Worm (Caenorhabditis elegans) whole organism, midembryonic: ENCODE data around the gene flp-1.

ENCODE experiments used
- T22C8.4 ChIP-seq: fragments of 200-800 bp; sonication (Bioruptor generic); IDR thresholded peaks from 2 replicates; pipeline ENCODE4 v1.3.6; 2022; ENCODE audit warnings: missing genetic modification characterization, missing compliant biosample characterization
- cog-1 ChIP-seq: sonication (generic microtip); optimal IDR thresholded peaks from 2 replicates; lab custom pipeline; 2016; ENCODE audit warnings: missing genetic modification characterization, missing compliant biosample characterization
- flt-1 ChIP-seq: fragments of 200-800 bp; sonication (Bioruptor generic); IDR thresholded peaks from 2 replicates; pipeline ENCODE4 v1.3.6; 2022; ENCODE audit warnings: missing genetic modification characterization, missing compliant biosample characterization
- klf-2 ChIP-seq: fragments of 200-800 bp; sonication (Bioruptor generic); conservative IDR thresholded peaks from 2 replicates; pipeline ENCODE4 v1.3.6; 2022; ENCODE audit warnings: missing genetic modification reagents, missing genetic modification characterization, missing compliant biosample characterization
- med-1 ChIP-seq: sonication (generic microtip); optimal IDR thresholded peaks from 2 replicates; lab custom pipeline; 2017; ENCODE audit warnings: missing genetic modification characterization, mild to moderate bottlenecking, missing compliant biosample characterization, antibody characterized with exemption, missing genetic modification reagents; ENCODE audit not compliant: insufficient read depth
- ref-1 ChIP-seq: fragments of 200-800 bp; sonication (Bioruptor generic); conservative IDR thresholded peaks from 2 replicates; pipeline ENCODE4 v1.3.6; 2022; ENCODE audit warnings: missing genetic modification reagents, missing genetic modification characterization, missing compliant biosample characterization
- tab-1 ChIP-seq: fragments of 200-800 bp; sonication (Bioruptor generic); IDR thresholded peaks from 2 replicates; pipeline ENCODE4 v1.3.6; 2022; ENCODE audit warnings: missing genetic modification characterization, missing compliant biosample characterization
- ztf-23 ChIP-seq: fragments of 200-800 bp; sonication (Bioruptor generic); IDR thresholded peaks from 2 replicates; pipeline ENCODE4 v1.3.6; 2022; ENCODE audit warnings: missing genetic modification reagents, missing genetic modification characterization, missing compliant biosample characterization
- ztf-29 ChIP-seq: fragments of 200-800 bp; sonication (Bioruptor generic); IDR thresholded peaks from 2 replicates; pipeline ENCODE4 v1.3.6; 2022; ENCODE audit warnings: missing genetic modification reagents, missing genetic modification characterization, missing compliant biosample characterization

Gene flp-1

DNA sequence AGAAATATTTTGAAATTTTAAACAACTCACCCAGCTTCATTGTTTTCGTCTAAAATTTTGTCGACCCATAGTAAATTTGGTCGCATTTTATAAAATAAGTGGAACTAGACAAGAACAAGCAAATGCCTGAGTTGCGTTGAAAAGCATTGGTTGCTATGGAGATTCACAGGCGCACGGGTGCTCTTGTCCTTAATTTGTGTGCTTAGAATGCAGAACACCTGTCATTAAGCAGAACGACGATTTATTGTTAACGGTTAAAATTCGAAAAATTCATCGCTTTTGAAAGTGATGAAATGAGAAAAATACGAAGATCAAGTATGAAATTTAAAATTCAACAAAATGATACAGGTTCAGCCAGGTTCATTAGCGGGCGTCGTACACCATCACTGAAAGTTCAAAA lies 1.6 kb downstream of the flp-1 start, which contains the start of gene daf-10:
Gene daf-10 (minus strand): TSS at position 101 of the 400 bp plus-strand sequence.
- TF ChIP-seq ref-1 (GFP tag; lab: Robert Waterston, UW) (no peak), tab-1 (no peak), T22C8.4 (no peak), flt-1 (GFP tag; lab: Robert Waterston, UW) (no peak), ztf-29 (no peak), med-1 (GFP tag; lab: Kevin White, UChicago) (no peak)

DNA sequence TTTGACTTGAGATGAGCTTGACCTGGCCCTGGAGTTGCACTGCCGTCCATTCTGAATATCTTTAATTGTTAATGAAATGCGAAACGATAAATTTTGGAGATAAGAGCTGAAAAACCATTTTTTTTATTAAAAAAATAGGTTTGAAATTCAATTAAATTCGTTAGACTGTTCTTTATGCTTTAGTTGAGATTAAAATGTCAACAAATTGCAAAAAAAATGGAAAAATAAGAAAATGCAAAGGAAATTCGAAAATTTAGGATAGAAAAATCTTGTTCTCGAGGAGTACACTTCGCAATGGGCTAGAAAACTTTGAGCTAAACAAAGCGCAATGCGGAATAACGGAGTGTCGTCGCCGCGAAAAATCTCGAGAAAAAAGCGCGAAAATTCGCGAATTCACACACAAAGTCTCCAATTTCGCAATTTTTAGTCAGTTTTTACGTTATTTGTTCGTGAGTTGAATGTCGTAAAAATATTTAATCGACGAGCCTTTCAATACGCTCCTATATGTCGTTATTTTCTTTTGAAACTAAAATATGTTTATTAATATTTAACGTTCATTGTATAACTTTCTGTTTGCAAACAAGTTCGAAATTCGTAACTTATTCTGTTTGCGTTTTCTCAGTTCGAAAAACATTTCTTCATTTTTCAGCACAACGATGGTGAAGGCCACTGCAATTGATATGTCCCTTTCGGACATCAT lies 2.5 kb downstream of the flp-1 start, which contains the start of the genes rpb-12 and aly-2:
Gene rpb-12 (minus strand): TSS at position 51 of the 700 bp plus-strand sequence.
Gene aly-2 (plus strand): TSS at position 650 of the 700 bp plus-strand sequence.
- no peak for TF ChIP-seq flt-1 (GFP tag; lab: Robert Waterston, UW)
- no peak for TF ChIP-seq ztf-29
- no peak for TF ChIP-seq med-1 (GFP tag; lab: Kevin White, UChicago)
- TF ChIP-seq ztf-23 (GFP tag; lab: Robert Waterston, UW): no peak
- TF ChIP-seq tab-1: no peak
- TF ChIP-seq cog-1 (tag; lab: Kevin White, UChicago): no peak
- no peak for TF ChIP-seq T22C8.4
- no peak for TF ChIP-seq klf-2
- no peak for TF ChIP-seq ref-1 (GFP tag; lab: Robert Waterston, UW)

DNA sequence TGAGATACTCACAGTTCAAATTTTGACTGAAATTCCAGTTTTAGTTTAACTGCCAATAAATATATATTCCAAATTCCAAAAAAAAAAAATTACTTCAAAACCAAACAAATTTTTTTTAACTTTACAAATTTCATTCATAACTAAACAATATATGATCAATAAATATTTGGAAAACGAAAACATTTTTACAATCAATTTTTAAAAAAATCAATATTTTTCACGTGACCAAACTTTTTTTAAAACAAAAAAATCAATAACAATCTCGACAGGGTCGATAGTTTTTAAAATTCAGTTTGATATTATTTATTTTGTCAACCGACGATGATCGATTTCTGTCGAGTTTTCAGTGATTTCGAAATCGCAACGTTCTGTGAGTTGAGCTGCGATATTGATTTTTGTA lies 5.7 kb downstream of the flp-1 start, which contains the start of gene F23B2.7:
Gene F23B2.7 (plus strand): TSS at position 301 of the 400 bp plus-strand sequence.
- TF ChIP-seq flt-1 (GFP tag; lab: Robert Waterston, UW): no peak
- no peak for TF ChIP-seq med-1 (GFP tag; lab: Kevin White, UChicago)
- no peak for TF ChIP-seq tab-1
- TF ChIP-seq T22C8.4: no peak
- no peak for TF ChIP-seq ztf-23 (GFP tag; lab: Robert Waterston, UW)
- no peak for TF ChIP-seq cog-1 (tag; lab: Kevin White, UChicago)
- no peak for TF ChIP-seq ref-1 (GFP tag; lab: Robert Waterston, UW)
- TF ChIP-seq ztf-29: no peak
- no peak for TF ChIP-seq klf-2

DNA sequence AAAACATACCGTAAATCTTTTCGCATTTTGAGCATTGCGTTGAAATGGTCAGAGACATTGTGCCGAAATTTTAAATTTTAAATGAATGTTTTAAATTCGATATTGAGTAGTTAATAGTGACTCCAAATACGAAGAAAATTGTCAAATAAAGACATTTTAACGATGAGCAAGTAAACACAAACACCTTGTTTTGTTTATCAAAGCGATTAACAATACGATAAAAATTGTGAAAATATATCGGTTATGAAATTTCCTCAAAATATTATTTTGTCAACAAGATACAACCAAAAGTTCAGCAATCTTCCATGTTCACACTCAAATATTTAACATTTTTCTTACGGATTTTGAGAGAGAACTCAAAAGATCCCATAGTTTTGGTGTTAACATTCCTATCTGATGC lies 9.8 kb downstream of the flp-1 start, which contains the start of gene F23B2.10:
Gene F23B2.10 (minus strand): TSS at position 101 of the 400 bp plus-strand sequence.
- TF ChIP-seq flt-1 (GFP tag; lab: Robert Waterston, UW) (no peak), ztf-29 (no peak), med-1 (GFP tag; lab: Kevin White, UChicago) (no peak), tab-1 (no peak), ref-1 (GFP tag; lab: Robert Waterston, UW) (no peak), ztf-23 (GFP tag; lab: Robert Waterston, UW) (no peak), klf-2 (no peak), T22C8.4 (no peak), cog-1 (tag; lab: Kevin White, UChicago) (no peak)

DNA sequence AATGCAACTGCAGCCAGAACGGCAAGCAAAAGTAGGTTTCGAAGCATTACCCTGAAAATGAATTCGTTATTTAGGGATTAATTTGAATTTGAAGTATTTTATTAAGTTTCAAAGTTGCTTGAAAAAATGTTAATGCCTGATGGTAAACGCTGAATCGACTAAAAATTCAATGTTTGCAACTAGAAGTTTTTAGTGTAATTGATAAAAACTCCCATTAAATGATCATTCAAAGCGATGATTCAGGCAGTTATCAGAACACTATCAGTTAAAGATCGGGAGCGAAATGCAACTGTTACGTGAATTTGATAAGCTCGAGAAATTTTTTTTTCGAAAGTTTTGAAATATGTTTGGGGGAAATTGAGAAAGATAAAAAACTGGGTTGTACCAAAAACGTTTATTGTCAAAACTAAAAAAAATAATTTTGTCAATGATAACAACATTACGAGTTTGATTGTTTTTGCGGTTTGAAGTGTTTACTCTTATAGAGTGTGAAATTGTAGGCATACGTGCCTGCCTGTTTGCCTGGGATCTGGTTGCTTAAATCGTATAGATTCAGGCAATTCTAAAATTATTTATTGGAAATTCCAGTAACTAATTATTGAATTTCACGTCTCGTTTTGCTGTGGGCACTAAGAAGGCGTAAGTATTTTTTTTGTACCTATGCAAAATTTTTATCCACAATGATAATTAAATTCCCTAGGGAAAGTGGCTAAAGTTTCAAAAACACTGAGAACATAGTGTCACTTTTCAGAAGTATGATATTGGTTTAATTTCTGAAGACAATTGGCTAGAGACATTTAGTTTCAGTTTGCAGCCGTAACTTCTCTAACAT lies 14.7 kb downstream of the flp-1 start, which contains the start of gene pcp-3:
Gene pcp-3 (minus strand): TSS at position 51 of the 832 bp plus-strand sequence.
- TF ChIP-seq ref-1 (GFP tag; lab: Robert Waterston, UW) (no peak), T22C8.4 (no peak), med-1 (GFP tag; lab: Kevin White, UChicago) (no peak), cog-1 (tag; lab: Kevin White, UChicago) (no peak), ztf-23 (GFP tag; lab: Robert Waterston, UW) (no peak), tab-1 (no peak), klf-2 (no peak), flt-1 (GFP tag; lab: Robert Waterston, UW) (no peak), ztf-29 (no peak)

DNA sequence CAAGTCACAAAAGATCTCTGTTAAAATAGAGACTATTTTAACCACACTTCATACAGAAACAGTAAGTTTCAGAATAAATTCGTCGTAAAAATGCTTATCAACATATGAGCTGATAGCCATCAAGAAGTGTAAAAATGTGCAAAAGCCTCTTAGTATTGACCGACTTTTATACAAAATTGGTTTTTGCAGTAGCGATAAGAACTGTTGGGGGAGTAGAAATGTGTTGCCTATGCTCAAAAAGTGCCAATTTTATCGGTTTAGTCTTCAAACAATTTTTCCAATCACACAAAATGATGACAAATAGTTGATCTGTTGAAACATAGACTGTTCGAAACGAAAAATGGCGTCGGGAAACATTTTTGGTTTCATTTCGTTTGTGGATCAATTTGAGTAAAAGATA lies 15.4 kb downstream of the flp-1 start:
- TF ChIP-seq klf-2 (no peak), ztf-23 (GFP tag; lab: Robert Waterston, UW) (no peak), tab-1 (no peak), T22C8.4 (no peak), ref-1 (GFP tag; lab: Robert Waterston, UW) (no peak), flt-1 (GFP tag; lab: Robert Waterston, UW) (no peak), cog-1 (tag; lab: Kevin White, UChicago) (no peak), ztf-29 (no peak), med-1 (GFP tag; lab: Kevin White, UChicago) (no peak)

DNA sequence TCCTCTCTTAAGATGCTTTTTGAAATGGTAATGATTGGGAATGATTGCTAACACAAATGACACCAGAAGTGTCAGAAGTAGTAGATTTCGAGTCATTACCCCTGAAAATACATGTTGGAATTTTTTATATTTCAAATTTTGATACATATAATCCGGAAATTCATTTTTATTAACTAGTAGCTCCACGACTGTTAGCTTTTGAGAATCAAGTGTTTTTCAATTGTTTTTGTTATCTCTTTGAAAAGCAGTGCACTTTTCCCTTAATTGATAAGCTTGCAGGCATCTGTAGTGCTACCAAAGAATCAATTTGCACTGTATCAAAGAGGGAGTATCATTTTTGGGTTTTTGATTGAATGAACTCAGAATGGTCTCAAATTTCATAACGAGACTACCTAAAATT lies 20.5 kb downstream of the flp-1 start, which contains the start of gene pcp-2:
Gene pcp-2 (minus strand): TSS at position 101 of the 400 bp plus-strand sequence.
- TF ChIP-seq klf-2 (no peak), ztf-29 (no peak)

DNA sequence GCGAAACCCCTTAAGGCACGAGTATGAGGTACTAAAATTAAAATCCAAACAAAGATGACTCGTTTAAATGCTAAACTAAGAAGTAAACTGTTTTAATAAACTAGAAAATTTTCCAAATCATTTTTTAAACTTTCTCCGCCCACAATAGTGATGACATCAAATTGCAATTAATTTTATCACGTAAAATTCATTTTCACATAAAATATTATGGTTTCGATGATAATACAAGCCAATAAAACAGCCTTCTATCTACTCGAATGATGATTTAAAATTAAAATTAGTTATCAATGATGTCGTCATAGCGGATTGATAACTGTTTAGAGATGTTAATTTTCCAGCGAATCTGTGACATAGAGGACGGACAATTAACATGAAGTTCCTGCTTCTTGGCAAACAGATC lies 21.2 kb downstream of the flp-1 start, which contains the start of gene C07C7.3:
Gene C07C7.3 (plus strand): TSS at position 371 of the 400 bp plus-strand sequence.
- TF ChIP-seq ztf-29 (no peak), ztf-23 (GFP tag; lab: Robert Waterston, UW) (no peak), cog-1 (tag; lab: Kevin White, UChicago) (no peak), klf-2 (no peak), flt-1 (GFP tag; lab: Robert Waterston, UW) (no peak), T22C8.4 (no peak), med-1 (GFP tag; lab: Kevin White, UChicago) (no peak), tab-1 (no peak), ref-1 (GFP tag; lab: Robert Waterston, UW) (no peak)

DNA sequence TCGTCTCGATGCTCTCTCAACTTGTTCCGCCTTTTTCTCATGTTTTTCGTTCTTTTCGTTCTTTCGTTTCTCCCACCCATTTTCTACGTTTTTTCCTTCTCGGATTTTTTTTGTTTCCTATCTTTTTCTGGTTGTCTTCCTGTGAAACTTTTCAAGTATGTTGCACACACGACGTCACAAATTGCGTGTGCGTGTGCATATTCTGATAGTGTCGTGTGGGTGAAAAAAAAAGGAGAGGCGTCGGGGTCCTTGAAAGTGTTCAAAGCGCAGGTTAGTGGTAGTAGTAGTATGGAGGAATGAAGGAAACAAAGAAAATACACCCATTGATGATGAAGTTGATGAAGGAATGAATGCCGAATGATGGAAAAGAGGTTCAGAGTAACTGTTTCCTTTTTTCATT lies 25.3 kb downstream of the flp-1 start:
- TF ChIP-seq ref-1 (GFP tag; lab: Robert Waterston, UW) (no peak), flt-1 (GFP tag; lab: Robert Waterston, UW) (no peak), cog-1 (tag; lab: Kevin White, UChicago) (no peak), T22C8.4 (no peak), med-1 (GFP tag; lab: Kevin White, UChicago) (no peak), ztf-29 (no peak), tab-1 (no peak), klf-2 (no peak)
